Fruit fly (Drosophila melanogaster) whole organism, wandering third instar larva: ENCODE data around the gene CG4318.
A peak's percentile ranks its signal among the peaks of the same experiment; 100 is the strongest.

ENCODE experiments used
- CG32264 ChIP-seq: fragments of 200-800 bp; sonication (Bioruptor generic); optimal IDR thresholded peaks from 2 replicates; lab custom pipeline; 2016; ENCODE audit warnings: missing biosample characterization, missing genetic modification characterization
- CG9705 ChIP-seq: fragments of 200-800 bp; sonication (Bioruptor generic); optimal IDR thresholded peaks from 2 replicates; lab custom pipeline; 2018; ENCODE audit warnings: missing biosample characterization, mild to moderate bottlenecking, missing genetic modification characterization
- CrebA ChIP-seq: fragments of 200-800 bp; sonication (Bioruptor generic); optimal IDR thresholded peaks from 2 replicates; lab custom pipeline; 2016; ENCODE audit warnings: missing biosample characterization, mild to moderate bottlenecking, missing genetic modification characterization, borderline replicate concordance
- Dfd ChIP-seq: fragments of >200 bp; optimal IDR thresholded peaks from 2 replicates; lab custom pipeline; 2017; ENCODE audit warnings: missing biosample characterization, missing genetic modification characterization
- Dif ChIP-seq: fragments of 200-275, 200-300 bp; sonication (Bioruptor generic); optimal IDR thresholded peaks from 2 replicates; lab custom pipeline; 2018; ENCODE audit warnings: missing biosample characterization, missing genetic modification characterization; ENCODE audit not compliant: partially characterized antibody
- GATAd ChIP-seq: sonication (Bioruptor generic); optimal IDR thresholded peaks from 2 replicates; lab custom pipeline; 2016; ENCODE audit warnings: missing biosample characterization, missing genetic modification characterization
- HLH106 ChIP-seq: fragments of 200-800 bp; optimal IDR thresholded peaks from 3 replicates; lab custom pipeline; 2019; ENCODE audit warnings: missing biosample characterization, mild to moderate bottlenecking, missing genetic modification characterization, moderate library complexity
- Hnf4 ChIP-seq: fragments of 200-800 bp; sonication (Bioruptor generic); optimal IDR thresholded peaks from 2 replicates; lab custom pipeline; 2016; ENCODE audit warnings: missing biosample characterization, mild to moderate bottlenecking, missing genetic modification characterization
- Hr78 ChIP-seq: fragments of >200 bp; optimal IDR thresholded peaks from 2 replicates; lab custom pipeline; 2017; ENCODE audit warnings: missing biosample characterization, missing genetic modification characterization
- Hr83 ChIP-seq: fragments of 200-300 bp; sonication (Bioruptor generic); optimal IDR thresholded peaks from 2 replicates; lab custom pipeline; 2016; ENCODE audit warnings: missing biosample characterization, mild to moderate bottlenecking, missing genetic modification characterization, moderate library complexity; ENCODE audit not compliant: poor library complexity, severe bottlenecking
- Jra ChIP-seq: sonication (Bioruptor generic); optimal IDR thresholded peaks from 2 replicates; lab custom pipeline; 2016; ENCODE audit warnings: missing biosample characterization, missing genetic modification characterization
- Mio ChIP-seq: sonication (Bioruptor generic); optimal IDR thresholded peaks from 2 replicates; lab custom pipeline; 2016; ENCODE audit warnings: missing biosample characterization, missing genetic modification characterization
- Myc ChIP-seq: fragments of >200 bp; optimal IDR thresholded peaks from 2 replicates; lab custom pipeline; 2017
- N ChIP-seq: fragments of >200 bp; optimal IDR thresholded peaks from 2 replicates; lab custom pipeline; 2018; ENCODE audit warnings: missing biosample characterization, missing external identifiers, missing genetic modification characterization
- OdsH ChIP-seq: fragments of 200-800 bp; sonication (Bioruptor generic); optimal IDR thresholded peaks from 2 replicates; lab custom pipeline; 2016; ENCODE audit warnings: missing biosample characterization, mild to moderate bottlenecking, missing genetic modification characterization
- Rel ChIP-seq, 2 experiments: fragments of 200-800 bp; sonication (Bioruptor generic) in 1 of 2; optimal IDR thresholded peaks; 2 replicates in 1 of 2; 3 replicates in 1 of 2; lab custom pipeline; 2016 to 2019; ENCODE audit warnings: mild to moderate bottlenecking in 2 of 2, missing biosample characterization in 2 of 2, missing genetic modification characterization in 2 of 2, moderate library complexity in 1 of 2
- Sp1 ChIP-seq: fragments of 200-800 bp; sonication (Bioruptor generic); optimal IDR thresholded peaks from 3 replicates; lab custom pipeline; 2019; ENCODE audit warnings: missing biosample characterization, mild to moderate bottlenecking, missing genetic modification characterization, moderate library complexity
- Vsx2 ChIP-seq: fragments of 200-300, 225-300 bp; sonication (Bioruptor generic); optimal IDR thresholded peaks from 2 replicates; lab custom pipeline; 2018; ENCODE audit warnings: missing biosample characterization, missing genetic modification characterization; ENCODE audit not compliant: partially characterized antibody
- br ChIP-seq: fragments of 200-800 bp; sonication (Bioruptor generic); optimal IDR thresholded peaks from 2 replicates; lab custom pipeline; 2016; ENCODE audit warnings: missing biosample characterization, missing genetic modification characterization
- brk ChIP-seq: fragments of 200-800 bp; sonication (Bioruptor generic); optimal IDR thresholded peaks from 2 replicates; lab custom pipeline; 2016; ENCODE audit warnings: missing biosample characterization, mild to moderate bottlenecking, missing genetic modification characterization
- dl ChIP-seq, 2 experiments: fragments of 175-275, 200-275 bp in 1 of 2; fragments of 200-275 bp in 1 of 2; sonication (Bioruptor generic); optimal IDR thresholded peaks; lab custom pipeline; 2018; ENCODE audit warnings: mild to moderate bottlenecking in 2 of 2, missing biosample characterization in 2 of 2, missing genetic modification characterization in 2 of 2, moderate library complexity in 2 of 2; ENCODE audit not compliant: partially characterized antibody in 2 of 2, insufficient read depth in 1 of 2
- dmrt93B ChIP-seq: fragments of 200-800 bp; sonication (Bioruptor generic); optimal IDR thresholded peaks from 2 replicates; lab custom pipeline; 2018; ENCODE audit warnings: missing biosample characterization, mild to moderate bottlenecking, missing genetic modification characterization
- dsf ChIP-seq: sonication (Bioruptor generic); optimal IDR thresholded peaks from 2 replicates; lab custom pipeline; 2016; ENCODE audit warnings: missing biosample characterization, missing genetic modification characterization, borderline replicate concordance
- ey ChIP-seq: fragments of 200-800 bp; sonication (Bioruptor generic); optimal IDR thresholded peaks from 2 replicates; lab custom pipeline; 2016; ENCODE audit warnings: missing biosample characterization, missing genetic modification characterization
- foxo ChIP-seq, 2 experiments: fragments of 200-800 bp; sonication (Bioruptor generic); optimal IDR thresholded peaks; 2 replicates in 1 of 2; 3 replicates in 1 of 2; lab custom pipeline; 2016 to 2017; ENCODE audit warnings: missing biosample characterization in 2 of 2, missing genetic modification characterization in 2 of 2
- fru ChIP-seq: fragments of 200-800 bp; sonication (Bioruptor generic); optimal IDR thresholded peaks from 3 replicates; lab custom pipeline; 2016; ENCODE audit warnings: missing biosample characterization, mild to moderate bottlenecking, missing genetic modification characterization
- h ChIP-seq: fragments of 200-800 bp; sonication (Bioruptor generic); optimal IDR thresholded peaks from 3 replicates; lab custom pipeline; 2016; ENCODE audit warnings: missing biosample characterization, mild to moderate bottlenecking, missing genetic modification characterization
- jim ChIP-seq: fragments of 175-275, 200-325 bp; sonication (Bioruptor generic); optimal IDR thresholded peaks from 2 replicates; lab custom pipeline; 2016; ENCODE audit warnings: missing biosample characterization, mild to moderate bottlenecking, missing genetic modification characterization
- pan ChIP-seq: fragments of >200 bp; optimal IDR thresholded peaks from 2 replicates; lab custom pipeline; 2017
- psq ChIP-seq: fragments of 200-800 bp; sonication (Bioruptor generic); optimal IDR thresholded peaks from 3 replicates; lab custom pipeline; 2017; ENCODE audit warnings: missing biosample characterization, mild to moderate bottlenecking, missing genetic modification characterization, moderate library complexity
- rgr ChIP-seq: fragments of 200-800 bp; sonication (Bioruptor generic); optimal IDR thresholded peaks from 3 replicates; lab custom pipeline; 2016; ENCODE audit warnings: missing biosample characterization, mild to moderate bottlenecking, missing genetic modification characterization
- tai ChIP-seq: sonication (Bioruptor generic); optimal IDR thresholded peaks from 2 replicates; lab custom pipeline; 2016; ENCODE audit warnings: missing biosample characterization, missing genetic modification characterization
- usp ChIP-seq: fragments of >200 bp; optimal IDR thresholded peaks from 2 replicates; lab custom pipeline; 2017; ENCODE audit warnings: missing biosample characterization, missing genetic modification characterization
- woc ChIP-seq: sonication (Bioruptor generic); optimal IDR thresholded peaks from 2 replicates; lab custom pipeline; 2016; ENCODE audit warnings: missing biosample characterization, mild to moderate bottlenecking, missing genetic modification characterization

The CG4318 gene

DNA sequence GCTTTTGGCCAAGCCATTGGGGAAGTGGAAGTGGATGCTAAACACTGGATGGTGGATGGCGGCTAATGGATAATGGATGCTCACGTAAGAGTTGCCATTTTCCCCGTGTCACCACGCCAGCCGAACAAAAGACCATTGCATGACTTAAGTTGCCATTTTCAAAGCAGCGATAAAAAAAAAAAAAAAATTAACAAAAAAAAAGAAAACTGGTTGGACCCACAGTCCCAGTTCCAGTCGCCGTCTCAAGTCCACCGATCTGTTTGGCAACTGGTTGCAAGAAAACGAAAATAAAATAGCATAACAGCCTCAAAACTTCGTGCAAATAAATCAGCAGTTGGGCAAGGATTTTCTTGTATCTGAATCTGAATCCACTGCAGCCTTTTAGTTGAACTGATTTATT, 5.6 kb downstream of the CG4318 start:
- no peak for TF ChIP-seq tai (GFP tag; lab: Kevin White, UChicago)
- TF ChIP-seq foxo (GFP tag; optimal IDR thresholded peaks at IDR 0.05; lab: Kevin White, UChicago), result no peak
- TF ChIP-seq h (GFP tag; lab: Kevin White, UChicago), result no peak
- no peak for TF ChIP-seq woc (GFP tag; lab: Kevin White, UChicago)
- no peak for TF ChIP-seq CG32264 (GFP tag; lab: Kevin White, UChicago)
- no peak for TF ChIP-seq brk (GFP tag; lab: Kevin White, UChicago)
- TF ChIP-seq OdsH (GFP tag; lab: Kevin White, UChicago), result no peak
- no peak for TF ChIP-seq Vsx2 (GFP tag; lab: Kevin White, UChicago)
- TF ChIP-seq rgr (GFP tag; lab: Kevin White, UChicago), result no peak
- no peak for TF ChIP-seq N (GFP tag; lab: Kevin White, UChicago)
- no peak for TF ChIP-seq Myc (lab: Kevin White, UChicago)
- no peak for TF ChIP-seq pan
- no peak for TF ChIP-seq jim (GFP tag; lab: Kevin White, UChicago)

DNA sequence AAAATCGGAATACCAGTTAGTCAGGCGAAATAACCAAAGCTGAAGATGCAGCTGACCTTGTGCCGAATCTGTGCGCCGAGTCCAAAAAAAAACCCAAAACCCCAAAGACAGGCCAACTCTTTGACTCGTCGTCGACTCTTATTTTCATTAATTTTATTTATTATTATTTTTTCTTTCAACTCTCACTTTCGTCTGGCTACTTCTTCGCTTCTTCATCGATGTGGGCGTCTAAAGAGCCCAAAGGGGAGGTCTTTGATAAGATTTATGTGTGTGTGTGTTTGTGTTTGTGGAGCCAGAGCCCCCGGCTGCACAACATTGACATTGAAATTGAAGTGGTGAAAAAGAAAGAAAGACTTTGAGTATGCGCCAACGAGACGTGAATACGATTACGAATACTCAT, 8.9 kb downstream of the CG4318 start:
- TF ChIP-seq N (GFP tag; lab: Kevin White, UChicago) (no peak), dl (GFP tag; optimal IDR thresholded peaks at IDR 0.05; lab: Kevin White, UChicago; ENCODE audit: insufficient read depth in 1 of 2, partially characterized antibody in 2 of 2) (no peak), Hr83 (no peak), GATAd (GFP tag; lab: Kevin White, UChicago) (no peak), CrebA (no peak), HLH106 (tag; lab: Kevin White, UChicago) (no peak), usp (GFP tag; lab: Kevin White, UChicago) (no peak), OdsH (GFP tag; lab: Kevin White, UChicago) (no peak), tai (GFP tag; lab: Kevin White, UChicago) (no peak), Jra (GFP tag; lab: Kevin White, UChicago) (no peak), pan (no peak), br (no peak), Vsx2 (GFP tag; lab: Kevin White, UChicago) (no peak)

DNA sequence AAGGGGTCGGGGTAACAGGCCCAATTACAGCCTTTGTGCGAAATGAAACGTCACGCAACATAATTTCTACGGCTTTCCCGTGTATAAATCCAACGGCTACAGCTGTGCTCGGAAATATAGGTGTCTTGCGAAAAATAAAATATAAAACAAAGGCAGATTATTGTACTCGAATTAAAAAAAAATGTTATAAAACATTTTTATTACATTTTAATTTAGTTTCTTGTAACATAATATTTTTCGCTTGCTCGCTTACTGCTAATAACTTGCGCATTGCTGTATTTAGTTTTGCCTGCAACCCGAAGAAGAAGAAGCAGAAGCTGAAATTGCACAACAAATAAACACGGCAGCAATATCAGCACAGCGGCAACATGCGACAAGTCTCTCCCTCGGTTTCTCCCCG, 11.6 kb downstream of the CG4318 start:
- TF ChIP-seq HLH106 (tag; lab: Kevin White, UChicago) (peak; percentile 52), br (peak; percentile 6), Mio (GFP tag; lab: Kevin White, UChicago) (no peak), ey (GFP tag; lab: Kevin White, UChicago) (peak; percentile 24), Sp1 (peak; percentile 58), Hr83 (no peak), foxo (GFP tag; optimal IDR thresholded peaks at IDR 0.05; lab: Kevin White, UChicago) (peak in 1 of 2 experiments; percentile 50), pan (no peak), Dif (GFP tag; lab: Kevin White, UChicago) (no peak), psq (GFP tag; lab: Kevin White, UChicago) (peak; percentile 18), Hr78 (GFP tag; lab: Kevin White, UChicago) (no peak), dsf (no peak), jim (GFP tag; lab: Kevin White, UChicago) (no peak), tai (GFP tag; lab: Kevin White, UChicago) (no peak), N (GFP tag; lab: Kevin White, UChicago) (no peak), Rel (GFP tag; optimal IDR thresholded peaks at IDR 0.05; lab: Kevin White, UChicago) (no peak), Rel (tag; optimal IDR thresholded peaks at IDR 0.05; lab: Kevin White, UChicago) (no peak), dl (GFP tag; optimal IDR thresholded peaks at IDR 0.05; lab: Kevin White, UChicago; ENCODE audit: insufficient read depth in 1 of 2, partially characterized antibody in 2 of 2) (no peak), Myc (lab: Kevin White, UChicago) (no peak), Dfd (no peak), rgr (GFP tag; lab: Kevin White, UChicago) (peak; percentile 44), Hnf4 (GFP tag; lab: Kevin White, UChicago) (peak; percentile 18), GATAd (GFP tag; lab: Kevin White, UChicago) (no peak), fru (GFP tag; lab: Kevin White, UChicago) (peak; percentile 46), CG32264 (GFP tag; lab: Kevin White, UChicago) (no peak), OdsH (GFP tag; lab: Kevin White, UChicago) (peak; percentile 27), CG9705 (GFP tag; lab: Kevin White, UChicago) (no peak), brk (GFP tag; lab: Kevin White, UChicago) (no peak), dmrt93B (GFP tag; lab: Kevin White, UChicago) (no peak), usp (GFP tag; lab: Kevin White, UChicago) (no peak), h (GFP tag; lab: Kevin White, UChicago) (peak; percentile 53), Jra (GFP tag; lab: Kevin White, UChicago) (no peak), Vsx2 (GFP tag; lab: Kevin White, UChicago) (no peak)
